Fruit fly (Drosophila melanogaster) whole organism, embryonic: ENCODE results near the gene kin17.

Experiments
- ATbp ChIP-seq: fragments of 200-800 bp; sonication (Bioruptor generic); optimal IDR thresholded peaks from 2 replicates; lab custom pipeline; 2017; ENCODE audit warnings: missing biosample characterization, mild to moderate bottlenecking, missing genetic modification characterization, missing genetic modification reagents
- CG10462 ChIP-seq: fragments of 200-800 bp; sonication (Bioruptor generic); optimal IDR thresholded peaks from 2 replicates; lab custom pipeline; 2016; ENCODE audit warnings: missing biosample characterization, missing genetic modification characterization
- CG11247 ChIP-seq: fragments of 200-800 bp; sonication (Bioruptor generic); IDR thresholded peaks from 2 replicates; pipeline ENCODE4 v1.3.6; 2022; ENCODE audit warnings: missing biosample characterization, missing genetic modification characterization
- CG1233 ChIP-seq: fragments of 200-800 bp; sonication (Bioruptor generic); optimal IDR thresholded peaks from 4 replicates; lab custom pipeline; 2018; ENCODE audit warnings: missing biosample characterization, mild to moderate bottlenecking, missing genetic modification characterization
- CG15514 ChIP-seq: fragments of 200-800 bp; sonication (Bioruptor generic); optimal IDR thresholded peaks from 3 replicates; lab custom pipeline; 2017; ENCODE audit warnings: missing biosample characterization, missing genetic modification characterization, mild to moderate bottlenecking, moderate library complexity, missing genetic modification reagents
- CG15696 ChIP-seq: fragments of 200-800 bp; sonication (Bioruptor generic); optimal IDR thresholded peaks from 2 replicates; lab custom pipeline; 2019; ENCODE audit warnings: missing biosample characterization, mild to moderate bottlenecking, missing genetic modification characterization, moderate library complexity
- CG16813 ChIP-seq: fragments of 200-800 bp; sonication (Bioruptor generic); IDR thresholded peaks from 3 replicates; pipeline ENCODE4 v1.3.6; 2022; ENCODE audit warnings: missing biosample characterization, missing genetic modification characterization; ENCODE audit not compliant: partially characterized antibody
- CG16863 ChIP-seq: fragments of 200-800 bp; sonication (Bioruptor generic); optimal IDR thresholded peaks from 3 replicates; lab custom pipeline; 2016; ENCODE audit warnings: missing biosample characterization, missing genetic modification characterization
- CG17829 ChIP-seq: fragments of 200-800 bp; optimal IDR thresholded peaks from 2 replicates; lab custom pipeline; 2019; ENCODE audit warnings: missing biosample characterization, mild to moderate bottlenecking, missing genetic modification characterization, moderate library complexity
- CG2199 ChIP-seq: fragments of 200-800 bp; sonication (Bioruptor generic); IDR thresholded peaks from 3 replicates; pipeline ENCODE4 v1.3.6; 2022; ENCODE audit warnings: missing biosample characterization, missing genetic modification characterization
- CG30403 ChIP-seq: fragments of 200-800 bp; sonication (Bioruptor generic); optimal IDR thresholded peaks from 3 replicates; lab custom pipeline; 2016; ENCODE audit warnings: missing biosample characterization, missing genetic modification characterization
- CG32767 ChIP-seq: fragments of 200-800 bp; sonication (Bioruptor generic); IDR thresholded peaks from 2 replicates; pipeline ENCODE4 v1.3.6; 2022; ENCODE audit warnings: missing biosample characterization, missing genetic modification characterization
- CG4820 ChIP-seq: fragments of 200-800 bp; sonication (Bioruptor generic); optimal IDR thresholded peaks from 3 replicates; lab custom pipeline; 2016; ENCODE audit warnings: missing biosample characterization, missing genetic modification characterization
- CG6683 ChIP-seq: fragments of 200-800 bp; sonication (Bioruptor generic); optimal IDR thresholded peaks from 2 replicates; lab custom pipeline; 2017; ENCODE audit warnings: missing biosample characterization, mild to moderate bottlenecking, missing genetic modification characterization, missing genetic modification reagents
- CG7357 ChIP-seq: fragments of 200-800 bp; sonication (Bioruptor generic); IDR thresholded peaks from 3 replicates; pipeline ENCODE4 v1.3.6; 2022; ENCODE audit warnings: missing biosample characterization, missing genetic modification characterization
- Dad ChIP-seq: fragments of 200-800 bp; sonication (Bioruptor generic); optimal IDR thresholded peaks from 3 replicates; lab custom pipeline; 2016; ENCODE audit warnings: missing biosample characterization, missing genetic modification characterization
- Dbx ChIP-seq: fragments of 200-800 bp; sonication (Bioruptor generic); IDR thresholded peaks from 3 replicates; pipeline ENCODE4 v1.3.6; 2022; ENCODE audit warnings: missing biosample characterization, missing genetic modification characterization
- Dfd ChIP-seq, 2 experiments: fragments of >200 bp; optimal IDR thresholded peaks; 2 replicates each; lab custom pipeline; 2017; ENCODE audit warnings: missing biosample characterization in 2 of 2, missing genetic modification characterization in 2 of 2
- Doc2 ChIP-seq: fragments of 200-800 bp; sonication (Bioruptor generic); IDR thresholded peaks from 2 replicates; pipeline ENCODE4 v1.3.6; 2022; ENCODE audit warnings: missing biosample characterization, missing genetic modification characterization
- Dp ChIP-seq: fragments of 200-800 bp; sonication (Bioruptor generic); optimal IDR thresholded peaks from 2 replicates; lab custom pipeline; 2018; ENCODE audit warnings: missing biosample characterization, mild to moderate bottlenecking, missing genetic modification characterization, moderate library complexity
- E2f2 ChIP-seq: fragments of 200-800 bp; sonication (Bioruptor generic); IDR thresholded peaks from 2 replicates; pipeline ENCODE4 v1.3.6; 2022; ENCODE audit warnings: missing biosample characterization, missing genetic modification characterization
- ERR ChIP-seq: fragments of 200-800 bp; sonication (Bioruptor generic); optimal IDR thresholded peaks from 2 replicates; lab custom pipeline; 2016; ENCODE audit warnings: missing biosample characterization, missing genetic modification characterization
- GATAe ChIP-seq: fragments of 200-800 bp; sonication (Bioruptor generic); conservative IDR thresholded peaks from 2 replicates; pipeline ENCODE4 v1.3.6; 2022; ENCODE audit warnings: missing biosample characterization, missing genetic modification characterization
- H2.0 ChIP-seq: fragments of 200-800 bp; sonication (Bioruptor generic); IDR thresholded peaks from 2 replicates; pipeline ENCODE4 v1.3.6; 2022; ENCODE audit warnings: missing biosample characterization, missing genetic modification characterization
- Hr3 ChIP-seq: fragments of 200-800 bp; sonication (Bioruptor generic); optimal IDR thresholded peaks from 3 replicates; lab custom pipeline; 2016; ENCODE audit warnings: missing biosample characterization, missing genetic modification characterization
- Hsf ChIP-seq: fragments of 200-800 bp; sonication (Bioruptor generic); optimal IDR thresholded peaks from 3 replicates; lab custom pipeline; 2016; ENCODE audit warnings: missing biosample characterization, missing genetic modification characterization
- Med ChIP-seq: fragments of 200-800 bp; sonication (Bioruptor generic); peaks from one replicate; lab custom pipeline; 2016; ENCODE audit warnings: missing biosample characterization, missing genetic modification characterization, mild to moderate bottlenecking, inconsistent platforms, moderate library complexity
- Mrtf ChIP-seq: fragments of 200-800 bp; sonication (Bioruptor generic); IDR thresholded peaks from 3 replicates; pipeline ENCODE4 v1.3.6; 2022; ENCODE audit warnings: missing biosample characterization, missing genetic modification characterization
- Sox100B ChIP-seq: fragments of 200-800 bp; sonication (Bioruptor generic); optimal IDR thresholded peaks from 3 replicates; lab custom pipeline; 2018; ENCODE audit warnings: missing biosample characterization, mild to moderate bottlenecking, missing genetic modification characterization
- Tbp ChIP-seq: fragments of >200 bp; optimal IDR thresholded peaks from 2 replicates; lab custom pipeline; 2018; ENCODE audit warnings: missing biosample characterization, missing genetic modification characterization
- YL-1 ChIP-seq: fragments of 200-800 bp; sonication (Bioruptor generic); optimal IDR thresholded peaks from 3 replicates; lab custom pipeline; 2017; ENCODE audit warnings: missing biosample characterization, mild to moderate bottlenecking, missing genetic modification characterization
- abd-A ChIP-seq: fragments of 200-800 bp; sonication (Bioruptor generic); optimal IDR thresholded peaks from 3 replicates; lab custom pipeline; 2019; ENCODE audit warnings: missing biosample characterization, mild to moderate bottlenecking, missing genetic modification characterization, moderate library complexity
- ci ChIP-seq: fragments of 200-800 bp; sonication (Bioruptor generic); IDR thresholded peaks from 3 replicates; pipeline ENCODE4 v1.3.6; 2022; ENCODE audit warnings: missing biosample characterization, missing genetic modification characterization
- da ChIP-seq: fragments of 200-800 bp; sonication (Bioruptor generic); optimal IDR thresholded peaks from 2 replicates; lab custom pipeline; 2016; ENCODE audit warnings: missing biosample characterization, missing genetic modification characterization
- hkb ChIP-seq, 2 experiments: fragments of 200-800 bp in 1 of 2; fragments of >200 bp in 1 of 2; sonication (Bioruptor generic) in 1 of 2; IDR thresholded peaks in 1 of 2; optimal IDR thresholded peaks in 1 of 2; 2 replicates each; pipeline versions ENCODE4 v1.3.6 to Lab custom; 2017 to 2022; ENCODE audit warnings: missing biosample characterization in 1 of 2, missing genetic modification characterization in 1 of 2
- inv ChIP-seq: fragments of 200-800 bp; sonication (Bioruptor generic); IDR thresholded peaks from 2 replicates; pipeline ENCODE4 v1.3.6; 2022; ENCODE audit warnings: missing biosample characterization, missing genetic modification characterization; ENCODE audit not compliant: partially characterized antibody
- knrl ChIP-seq: fragments of 200-800 bp; sonication (Bioruptor generic); IDR thresholded peaks from 3 replicates; pipeline ENCODE4 v1.3.6; 2022; ENCODE audit warnings: missing biosample characterization, missing genetic modification characterization; ENCODE audit not compliant: partially characterized antibody
- lbe ChIP-seq: fragments of 200-800 bp; sonication (Bioruptor generic); optimal IDR thresholded peaks from 2 replicates; lab custom pipeline; 2016; ENCODE audit warnings: missing biosample characterization, mild to moderate bottlenecking, missing genetic modification characterization
- lmd ChIP-seq: fragments of 200-800 bp; sonication (Bioruptor generic); IDR thresholded peaks from 2 replicates; pipeline ENCODE4 v1.3.6; 2022; ENCODE audit warnings: missing biosample characterization, missing genetic modification characterization
- luna ChIP-seq: fragments of 200-800 bp; sonication (Bioruptor generic); optimal IDR thresholded peaks from 2 replicates; lab custom pipeline; 2016; ENCODE audit warnings: missing biosample characterization, missing genetic modification characterization
- mirr ChIP-seq: fragments of 200-800 bp; sonication (Bioruptor generic); optimal IDR thresholded peaks from 3 replicates; lab custom pipeline; 2018; ENCODE audit warnings: missing biosample characterization, mild to moderate bottlenecking, missing genetic modification characterization
- otp ChIP-seq: fragments of 200-800 bp; sonication (Bioruptor generic); IDR thresholded peaks from 3 replicates; pipeline ENCODE4, ENCODE4 v1.3.6; 2022; ENCODE audit warnings: missing biosample characterization, missing genetic modification characterization
- row ChIP-seq: fragments of 200-800 bp; sonication (Bioruptor generic); IDR thresholded peaks from 3 replicates; pipeline ENCODE4 v1.3.6; 2022; ENCODE audit warnings: missing biosample characterization, missing genetic modification characterization
- schlank ChIP-seq: fragments of 200-800 bp; sonication (Bioruptor generic); optimal IDR thresholded peaks from 2 replicates; lab custom pipeline; 2018; ENCODE audit warnings: missing biosample characterization, mild to moderate bottlenecking, missing genetic modification characterization
- so ChIP-seq: fragments of 200-800 bp; sonication (Bioruptor generic); IDR thresholded peaks from 3 replicates; pipeline ENCODE4 v1.3.6; 2022; ENCODE audit warnings: missing biosample characterization, missing genetic modification characterization
- tx ChIP-seq: fragments of 200-800 bp; sonication (Bioruptor generic); optimal IDR thresholded peaks from 2 replicates; lab custom pipeline; 2016; ENCODE audit warnings: missing biosample characterization, missing genetic modification characterization
- unc-4 ChIP-seq: fragments of 200-800 bp; sonication (Bioruptor generic); IDR thresholded peaks from 2 replicates; pipeline ENCODE4 v1.3.6; 2022; ENCODE audit warnings: missing biosample characterization, missing genetic modification characterization; ENCODE audit not compliant: partially characterized antibody
- vvl ChIP-seq: fragments of 200-800 bp; sonication (Bioruptor generic); IDR thresholded peaks from 2 replicates; pipeline ENCODE4 v1.3.6; 2022; ENCODE audit warnings: missing biosample characterization, missing genetic modification characterization
- z ChIP-seq: fragments of 200-800 bp; sonication (Bioruptor generic); IDR thresholded peaks from 3 replicates; pipeline ENCODE4 v1.3.6; 2022; ENCODE audit warnings: missing biosample characterization, missing genetic modification characterization

Gene kin17

dm6 chr3L:20375878-20376563 lies 19.4 kb downstream of the kin17 start, which contains the start of the genes Ide and RhoBTB (continued):
- TF ChIP-seq CG15696 (tag; lab: Kevin White, UChicago) (peak; percentile 72), CG32767 (GFP tag; lab: Robert Waterston, UW) (no peak), CG2199 (GFP tag; lab: Robert Waterston, UW) (no peak), Mrtf (GFP tag; lab: Robert Waterston, UW) (peak; percentile 61), CG30403 (peak; percentile 93), lbe (GFP tag; lab: Kevin White, UChicago) (peak; percentile 37), Doc2 (GFP tag; lab: Robert Waterston, UW) (peak; percentile 48; the same call in 1 of the 2 replicates), H2.0 (GFP tag; lab: Robert Waterston, UW) (0 out of 2 replicates have a peak, but pooled peaks have one; percentile 41), ATbp (GFP tag; lab: Kevin White, UChicago) (peak; percentile 53), Dad (GFP tag; lab: Kevin White, UChicago) (peak; percentile 45), Hsf (GFP tag; lab: Kevin White, UChicago) (peak; percentile 84), CG10462 (GFP tag; lab: Kevin White, UChicago) (peak; percentile 63), CG1233 (GFP tag; lab: Kevin White, UChicago) (peak; percentile 75), Dbx (GFP tag; lab: Robert Waterston, UW) (peak; percentile 86), Dfd (GFP tag; optimal IDR thresholded peaks at IDR 0.05; lab: Kevin White, UChicago) (peak in 1 of 2 experiments; percentile 10), YL-1 (GFP tag; lab: Kevin White, UChicago) (peak; percentile 50), knrl (peak; percentile 63), CG4820 (peak; percentile 70), da (GFP tag; lab: Kevin White, UChicago) (peak; percentile 67), schlank (tag; lab: Kevin White, UChicago) (peak; percentile 76), Med (peak; percentile 94), CG11247 (GFP tag; lab: Robert Waterston, UW) (peak; percentile 69), CG16813 (GFP tag; lab: Robert Waterston, UW) (peak; percentile 39; the same call in 1 of the 3 replicates), CG15514 (peak; percentile 98), CG7357 (GFP tag; lab: Robert Waterston, UW) (no peak; the same call in none of the 3 replicates), row (GFP tag; lab: Robert Waterston, UW) (peak; percentile 90), ERR (GFP tag; lab: Kevin White, UChicago) (peak; percentile 64), abd-A (tag; lab: Kevin White, UChicago) (no peak), CG16863 (GFP tag; lab: Kevin White, UChicago) (peak; percentile 70), inv (GFP tag; lab: Robert Waterston, UW) (no peak), vvl (GFP tag; lab: Robert Waterston, UW) (peak; percentile 66; the same call in 1 of the 2 replicates), GATAe (GFP tag; lab: Robert Waterston, UW) (no peak; the same call in 1 of the 2 replicates), Dp (GFP tag; lab: Kevin White, UChicago) (peak; percentile 73), otp (GFP tag; lab: Robert Waterston, UW) (no peak), Tbp (GFP tag; lab: Kevin White, UChicago) (no peak), Sox100B (GFP tag; lab: Kevin White, UChicago) (no peak), z (no peak), lmd (GFP tag; lab: Robert Waterston, UW) (peak; percentile 85), CG17829 (tag; lab: Kevin White, UChicago) (peak; percentile 79), luna (GFP tag; lab: Kevin White, UChicago) (peak; percentile 80), mirr (GFP tag; lab: Kevin White, UChicago) (no peak), Hr3 (GFP tag; lab: Kevin White, UChicago) (peak; percentile 88), so (GFP tag; lab: Robert Waterston, UW) (no peak), E2f2 (peak; percentile 83), unc-4 (GFP tag; lab: Robert Waterston, UW) (no peak), ci (peak; percentile 27; the same call in 1 of the 3 replicates), hkb (optimal IDR thresholded peaks at IDR 0.05; lab: Kevin White, UChicago) (peak; percentile 96), hkb (GFP tag; IDR thresholded peaks at IDR 0.05; lab: Robert Waterston, UW) (peak; percentile 40; the same call in 1 of the 2 replicates), tx (GFP tag; lab: Kevin White, UChicago) (peak; percentile 79), CG6683 (peak; percentile 6)
